Fruit fly (Drosophila melanogaster) whole organism, embryonic: Measurements from ENCODE around the gene CG2898.

Experiments
- Adf1 ChIP-seq: fragments of 200-800 bp; sonication (Bioruptor generic); IDR thresholded peaks from 2 replicates; pipeline ENCODE4 v1.3.6; 2022; ENCODE audit warnings: missing biosample characterization, missing genetic modification characterization
- BEAF-32 ChIP-seq: fragments of 200-800 bp; sonication (Bioruptor generic); optimal IDR thresholded peaks from 3 replicates; lab custom pipeline; 2017; ENCODE audit warnings: missing biosample characterization, missing genetic modification characterization, mild to moderate bottlenecking, moderate library complexity, missing genetic modification reagents
- C15 ChIP-seq: fragments of 200-800 bp; sonication (Bioruptor generic); IDR thresholded peaks from 3 replicates; pipeline ENCODE4 v1.3.6; 2022; ENCODE audit warnings: missing biosample characterization, missing genetic modification characterization
- CG10543 ChIP-seq: fragments of 200-800 bp; sonication (Bioruptor generic); optimal IDR thresholded peaks from 3 replicates; lab custom pipeline; 2017; ENCODE audit warnings: missing biosample characterization, mild to moderate bottlenecking, missing genetic modification characterization, moderate library complexity
- CG11504 ChIP-seq: fragments of 200-800 bp; sonication (Bioruptor generic); optimal IDR thresholded peaks from 3 replicates; lab custom pipeline; 2019; ENCODE audit warnings: missing biosample characterization, mild to moderate bottlenecking, missing genetic modification characterization, moderate library complexity
- CG13775 ChIP-seq: fragments of 200-800 bp; sonication (Bioruptor generic); optimal IDR thresholded peaks from 3 replicates; lab custom pipeline; 2017; ENCODE audit warnings: missing biosample characterization, mild to moderate bottlenecking, missing genetic modification characterization
- CG14710 ChIP-seq: fragments of 200-800 bp; sonication (Bioruptor generic); optimal IDR thresholded peaks from 3 replicates; lab custom pipeline; 2019; ENCODE audit warnings: missing biosample characterization, mild to moderate bottlenecking, missing genetic modification characterization, moderate library complexity
- CG15011 ChIP-seq: fragments of 200-800 bp; sonication (Bioruptor generic); optimal IDR thresholded peaks from 3 replicates; lab custom pipeline; 2018; ENCODE audit warnings: missing biosample characterization, mild to moderate bottlenecking, missing genetic modification characterization
- CG16863 ChIP-seq: fragments of 200-800 bp; sonication (Bioruptor generic); optimal IDR thresholded peaks from 3 replicates; lab custom pipeline; 2016; ENCODE audit warnings: missing biosample characterization, missing genetic modification characterization
- CG17361 ChIP-seq: fragments of 200-800 bp; sonication (Bioruptor generic); IDR thresholded peaks from 3 replicates; pipeline ENCODE4 v1.3.6; 2022; ENCODE audit warnings: missing biosample characterization, missing genetic modification characterization
- CG17829 ChIP-seq: fragments of 200-800 bp; optimal IDR thresholded peaks from 2 replicates; lab custom pipeline; 2019; ENCODE audit warnings: missing biosample characterization, mild to moderate bottlenecking, missing genetic modification characterization, moderate library complexity
- CG2202 ChIP-seq: fragments of 200-800 bp; sonication (Bioruptor generic); optimal IDR thresholded peaks from 2 replicates; lab custom pipeline; 2018; ENCODE audit warnings: missing biosample characterization, mild to moderate bottlenecking, missing genetic modification characterization
- CG33557 ChIP-seq: fragments of 200-800 bp; sonication (Bioruptor generic); optimal IDR thresholded peaks from 2 replicates; lab custom pipeline; 2019; ENCODE audit warnings: missing biosample characterization, mild to moderate bottlenecking, missing genetic modification characterization, moderate library complexity
- CG3847 ChIP-seq: fragments of 200-800 bp; sonication (Bioruptor generic); IDR thresholded peaks from 2 replicates; pipeline ENCODE4 v1.3.6; 2022; ENCODE audit warnings: missing biosample characterization, missing genetic modification characterization
- CG6683 ChIP-seq: fragments of 200-800 bp; sonication (Bioruptor generic); optimal IDR thresholded peaks from 2 replicates; lab custom pipeline; 2017; ENCODE audit warnings: missing biosample characterization, mild to moderate bottlenecking, missing genetic modification characterization, missing genetic modification reagents
- CG6791 ChIP-seq: fragments of 200-800 bp; sonication (Bioruptor generic); IDR thresholded peaks from 3 replicates; pipeline ENCODE4 v1.3.6; 2022; ENCODE audit warnings: missing biosample characterization, missing genetic modification characterization; ENCODE audit not compliant: partially characterized antibody
- CG7786 ChIP-seq: fragments of 200-800 bp; sonication (Bioruptor generic); optimal IDR thresholded peaks from 2 replicates; lab custom pipeline; 2016; ENCODE audit warnings: missing biosample characterization, missing genetic modification characterization
- CG7928 ChIP-seq: fragments of 200-800 bp; sonication (Bioruptor generic); optimal IDR thresholded peaks from 2 replicates; lab custom pipeline; 2017; ENCODE audit warnings: missing biosample characterization, mild to moderate bottlenecking, missing genetic modification characterization
- CG9215 ChIP-seq: fragments of 200-800 bp; sonication (Bioruptor generic); IDR thresholded peaks from 2 replicates; pipeline ENCODE4 v1.3.6; 2022; ENCODE audit warnings: missing biosample characterization, missing genetic modification characterization
- CTCF ChIP-seq: fragments of 200-800 bp; sonication (Bioruptor generic); optimal IDR thresholded peaks from 2 replicates; lab custom pipeline; 2017; ENCODE audit warnings: missing biosample characterization, mild to moderate bottlenecking, missing genetic modification characterization, moderate library complexity
- Doc2 ChIP-seq: fragments of 200-800 bp; sonication (Bioruptor generic); IDR thresholded peaks from 2 replicates; pipeline ENCODE4 v1.3.6; 2022; ENCODE audit warnings: missing biosample characterization, missing genetic modification characterization
- Elba2 ChIP-seq: fragments of 200-800 bp; sonication (Bioruptor generic); optimal IDR thresholded peaks from 3 replicates; lab custom pipeline; 2016; ENCODE audit warnings: missing biosample characterization, missing genetic modification characterization
- Fer1 ChIP-seq: fragments of 200-800 bp; sonication (Bioruptor generic); optimal IDR thresholded peaks from 2 replicates; lab custom pipeline; 2017; ENCODE audit warnings: missing biosample characterization, mild to moderate bottlenecking, missing genetic modification characterization
- Fer3 ChIP-seq: fragments of 200-800 bp; sonication (Bioruptor generic); optimal IDR thresholded peaks from 2 replicates; lab custom pipeline; 2018; ENCODE audit warnings: missing biosample characterization, mild to moderate bottlenecking, missing genetic modification characterization, moderate library complexity
- Gsc ChIP-seq: fragments of 200-800 bp; sonication (Bioruptor generic); IDR thresholded peaks from 2 replicates; pipeline ENCODE4 v1.3.6; 2022; ENCODE audit warnings: missing biosample characterization, missing genetic modification characterization
- HHEX ChIP-seq: fragments of 200-800 bp; sonication (Bioruptor generic); optimal IDR thresholded peaks from 3 replicates; lab custom pipeline; 2017; ENCODE audit warnings: missing biosample characterization, mild to moderate bottlenecking, missing genetic modification characterization, missing genetic modification reagents
- HLH54F ChIP-seq: fragments of 200-800 bp; sonication (Bioruptor generic); optimal IDR thresholded peaks from 3 replicates; lab custom pipeline; 2016; ENCODE audit warnings: missing biosample characterization, missing genetic modification characterization
- Max ChIP-seq: fragments of 200-800 bp; sonication (Bioruptor generic); optimal IDR thresholded peaks from 2 replicates; lab custom pipeline; 2016; ENCODE audit warnings: missing biosample characterization, mild to moderate bottlenecking, missing genetic modification characterization
- NC2α ChIP-seq: fragments of 200-800 bp; sonication (Bioruptor generic); optimal IDR thresholded peaks from 2 replicates; lab custom pipeline; 2016; ENCODE audit warnings: missing biosample characterization, missing genetic modification characterization
- Nf-YC ChIP-seq: fragments of 200-800 bp; optimal IDR thresholded peaks from 3 replicates; lab custom pipeline; 2019; ENCODE audit warnings: missing biosample characterization, mild to moderate bottlenecking, missing genetic modification characterization, moderate library complexity
- NfI ChIP-seq: fragments of 200-800 bp; sonication (Bioruptor generic); optimal IDR thresholded peaks from 3 replicates; lab custom pipeline; 2018; ENCODE audit warnings: missing biosample characterization, mild to moderate bottlenecking, missing genetic modification characterization, moderate library complexity
- Scr ChIP-seq: fragments of 200-800 bp; sonication (Bioruptor generic); IDR thresholded peaks from 2 replicates; pipeline ENCODE4 v1.3.6; 2022; ENCODE audit warnings: missing biosample characterization, missing genetic modification characterization; ENCODE audit not compliant: partially characterized antibody
- Sin3A ChIP-seq: fragments of >200 bp; optimal IDR thresholded peaks from 2 replicates; lab custom pipeline; 2018
- Six4 ChIP-seq: fragments of 200-800 bp; sonication (Bioruptor generic); optimal IDR thresholded peaks from 2 replicates; lab custom pipeline; 2016; ENCODE audit warnings: missing biosample characterization, missing genetic modification characterization
- Stat92E ChIP-seq, 3 experiments: fragments of >200 bp in 2 of 3; fragments of 200-800 bp in 1 of 3; sonication (Bioruptor generic) in 1 of 3; optimal IDR thresholded peaks; 2 replicates each; lab custom pipeline; 2017 to 2019; ENCODE audit warnings: missing biosample characterization in 3 of 3, missing genetic modification characterization in 3 of 3, mild to moderate bottlenecking in 1 of 3, moderate library complexity in 1 of 3
- bab2 ChIP-seq: fragments of 200-800 bp; sonication (Bioruptor generic); optimal IDR thresholded peaks from 2 replicates; lab custom pipeline; 2016; ENCODE audit warnings: missing biosample characterization, missing genetic modification characterization
- dati ChIP-seq: fragments of 200-800 bp; sonication (Bioruptor generic); IDR thresholded peaks from 2 replicates; pipeline ENCODE4 v1.3.6; 2022; ENCODE audit warnings: missing biosample characterization, missing genetic modification characterization
- disco-r ChIP-seq: fragments of 200-800 bp; sonication (Bioruptor generic); optimal IDR thresholded peaks from 2 replicates; lab custom pipeline; 2016; ENCODE audit warnings: missing biosample characterization, missing genetic modification characterization
- gt ChIP-seq: fragments of 200-800 bp; sonication (Bioruptor generic); IDR thresholded peaks from 2 replicates; pipeline ENCODE4 v1.3.6; 2022; ENCODE audit warnings: missing biosample characterization, missing genetic modification characterization
- her ChIP-seq: fragments of 200-800 bp; sonication (Bioruptor generic); optimal IDR thresholded peaks from 2 replicates; lab custom pipeline; 2016; ENCODE audit warnings: missing biosample characterization, missing genetic modification characterization
- hkb ChIP-seq, 2 experiments: fragments of 200-800 bp in 1 of 2; fragments of >200 bp in 1 of 2; sonication (Bioruptor generic) in 1 of 2; IDR thresholded peaks in 1 of 2; optimal IDR thresholded peaks in 1 of 2; 2 replicates each; pipeline versions ENCODE4 v1.3.6 to Lab custom; 2017 to 2022; ENCODE audit warnings: missing biosample characterization in 1 of 2, missing genetic modification characterization in 1 of 2
- insv ChIP-seq, 2 experiments: fragments of 200-800 bp; sonication (Bioruptor generic); optimal IDR thresholded peaks; 3 replicates each; lab custom pipeline; 2016 to 2018; ENCODE audit warnings: missing biosample characterization in 2 of 2, missing genetic modification characterization in 2 of 2
- inv ChIP-seq: fragments of 200-800 bp; sonication (Bioruptor generic); IDR thresholded peaks from 2 replicates; pipeline ENCODE4 v1.3.6; 2022; ENCODE audit warnings: missing biosample characterization, missing genetic modification characterization; ENCODE audit not compliant: partially characterized antibody
- maf-S ChIP-seq: fragments of 200-800 bp; sonication (Bioruptor generic); optimal IDR thresholded peaks from 2 replicates; lab custom pipeline; 2016; ENCODE audit warnings: missing biosample characterization, missing genetic modification characterization
- mam ChIP-seq: fragments of 200-800 bp; sonication (Bioruptor generic); optimal IDR thresholded peaks from 3 replicates; lab custom pipeline; 2016; ENCODE audit warnings: missing biosample characterization, missing genetic modification characterization
- nau ChIP-seq: fragments of 200-800 bp; sonication (Bioruptor generic); optimal IDR thresholded peaks from 3 replicates; lab custom pipeline; 2017; ENCODE audit warnings: missing biosample characterization, mild to moderate bottlenecking, missing genetic modification characterization, missing genetic modification reagents
- oc ChIP-seq: fragments of 200-800 bp; sonication (Bioruptor generic); optimal IDR thresholded peaks from 2 replicates; lab custom pipeline; 2018; ENCODE audit warnings: missing biosample characterization, mild to moderate bottlenecking, missing genetic modification characterization, moderate library complexity
- pzg ChIP-seq: fragments of 200-800 bp; sonication (Bioruptor generic); optimal IDR thresholded peaks from 3 replicates; lab custom pipeline; 2018; ENCODE audit warnings: missing biosample characterization, mild to moderate bottlenecking, missing genetic modification characterization, moderate library complexity
- ro ChIP-seq: fragments of 200-800 bp; sonication (Bioruptor generic); IDR thresholded peaks from 2 replicates; pipeline ENCODE4 v1.3.6; 2022; ENCODE audit warnings: missing biosample characterization, missing genetic modification characterization
- scrt ChIP-seq: fragments of 200-800 bp; sonication (Bioruptor generic); optimal IDR thresholded peaks from 2 replicates; lab custom pipeline; 2018; ENCODE audit warnings: missing biosample characterization, mild to moderate bottlenecking, missing genetic modification characterization, moderate library complexity

CG2898 gene

dm6 chrX:10397514-10398133 is 22.4 kb downstream of the CG2898 start (continued):
- TF ChIP-seq Stat92E (GFP tag; optimal IDR thresholded peaks at IDR 0.05; lab: Kevin White, UChicago) (no peak), Doc2 (no peak), bab2 (no peak), maf-S (GFP tag; lab: Kevin White, UChicago) (no peak), Max (GFP tag; lab: Kevin White, UChicago) (no peak), CG15011 (peak; percentile 6), CG17829 (no peak), disco-r (GFP tag; lab: Kevin White, UChicago) (no peak), inv (GFP tag; lab: Robert Waterston, UW) (no peak), Gsc (GFP tag; lab: Robert Waterston, UW) (no peak), her (GFP tag; lab: Kevin White, UChicago) (no peak), HHEX (GFP tag; lab: Kevin White, UChicago) (peak; percentile 24), CG9215 (GFP tag; lab: Robert Waterston, UW) (peak; percentile 40; the same call in 1 of the 2 replicates), CG6791 (GFP tag; lab: Robert Waterston, UW) (no peak), insv (GFP tag; optimal IDR thresholded peaks at IDR 0.05; lab: Kevin White, UChicago) (no peak), CG14710 (tag; lab: Kevin White, UChicago) (no peak), Fer3 (tag; lab: Kevin White, UChicago) (peak; percentile 14), CTCF (GFP tag; lab: Kevin White, UChicago) (no peak), Fer1 (GFP tag; lab: Kevin White, UChicago) (peak; percentile 43), C15 (GFP tag; lab: Robert Waterston, UW) (no peak), pzg (GFP tag; lab: Kevin White, UChicago) (no peak), CG16863 (no peak), mam (no peak), CG2202 (tag; lab: Kevin White, UChicago) (no peak), Nf-YC (no peak), CG6683 (GFP tag; lab: Kevin White, UChicago) (no peak), oc (tag; lab: Kevin White, UChicago) (no peak), CG33557 (GFP tag; lab: Kevin White, UChicago) (no peak), scrt (peak; percentile 34), hkb (optimal IDR thresholded peaks at IDR 0.05; lab: Kevin White, UChicago) (no peak), hkb (GFP tag; IDR thresholded peaks at IDR 0.05; lab: Robert Waterston, UW) (peak; percentile 46; the same call in 1 of the 2 replicates), Adf1 (GFP tag; lab: Robert Waterston, UW) (peak; percentile 33; the same call in 1 of the 2 replicates), NC2α (no peak), nau (no peak), CG17361 (GFP tag; lab: Robert Waterston, UW) (0 out of 3 replicates have a peak, but pooled peaks have one; percentile 12), gt (GFP tag; lab: Robert Waterston, UW) (no peak), CG3847 (GFP tag; lab: Robert Waterston, UW) (no peak; the same call in 1 of the 2 replicates), dati (no peak), ro (GFP tag; lab: Robert Waterston, UW) (no peak), HLH54F (no peak), CG7928 (no peak), CG13775 (GFP tag; lab: Kevin White, UChicago) (no peak), CG7786 (no peak), CG10543 (GFP tag; lab: Kevin White, UChicago) (peak; percentile 32), Elba2 (GFP tag; lab: Kevin White, UChicago) (no peak), BEAF-32 (GFP tag; lab: Kevin White, UChicago) (no peak), CG11504 (peak; percentile 51), Sin3A (lab: Kevin White, UChicago) (no peak), NfI (GFP tag; lab: Kevin White, UChicago) (no peak), Six4 (GFP tag; lab: Kevin White, UChicago) (no peak), Scr (no peak)
